Fruit fly (Drosophila melanogaster) S2 (cell line): ENCODE measurements around the gene Inx2.

Experiments
- CG8478 ChIP-seq: fragments of >200 bp; optimal IDR thresholded peaks from 2 replicates; lab custom pipeline; 2018
- CTCF ChIP-seq, 2 experiments: fragments of >200 bp; optimal IDR thresholded peaks; 2 replicates each; lab custom pipeline; 2018

dm6 chrX:6998492-6998852 lies at the start of gene Inx2:
- TF ChIP-seq CTCF (optimal IDR thresholded peaks at IDR 0.05; lab: Kevin White, UChicago): no peak
- TF ChIP-seq CG8478: no peak
